Worm (Caenorhabditis elegans) whole organism, midembryonic: ENCODE results near the gene Y61A9LA.10.

Experiments used
- T22C8.4 ChIP-seq: fragments of 200-800 bp; sonication (Bioruptor generic); IDR thresholded peaks from 2 replicates; pipeline ENCODE4 v1.3.6; 2022; ENCODE audit warnings: missing genetic modification characterization, missing compliant biosample characterization
- cog-1 ChIP-seq: sonication (generic microtip); optimal IDR thresholded peaks from 2 replicates; lab custom pipeline; 2016; ENCODE audit warnings: missing genetic modification characterization, missing compliant biosample characterization
- flt-1 ChIP-seq: fragments of 200-800 bp; sonication (Bioruptor generic); IDR thresholded peaks from 2 replicates; pipeline ENCODE4 v1.3.6; 2022; ENCODE audit warnings: missing genetic modification characterization, missing compliant biosample characterization
- klf-2 ChIP-seq: fragments of 200-800 bp; sonication (Bioruptor generic); conservative IDR thresholded peaks from 2 replicates; pipeline ENCODE4 v1.3.6; 2022; ENCODE audit warnings: missing genetic modification reagents, missing genetic modification characterization, missing compliant biosample characterization
- med-1 ChIP-seq: sonication (generic microtip); optimal IDR thresholded peaks from 2 replicates; lab custom pipeline; 2017; ENCODE audit warnings: missing genetic modification characterization, mild to moderate bottlenecking, missing compliant biosample characterization, antibody characterized with exemption, missing genetic modification reagents; ENCODE audit not compliant: insufficient read depth
- ref-1 ChIP-seq: fragments of 200-800 bp; sonication (Bioruptor generic); conservative IDR thresholded peaks from 2 replicates; pipeline ENCODE4 v1.3.6; 2022; ENCODE audit warnings: missing genetic modification reagents, missing genetic modification characterization, missing compliant biosample characterization
- tab-1 ChIP-seq: fragments of 200-800 bp; sonication (Bioruptor generic); IDR thresholded peaks from 2 replicates; pipeline ENCODE4 v1.3.6; 2022; ENCODE audit warnings: missing genetic modification characterization, missing compliant biosample characterization
- ztf-23 ChIP-seq: fragments of 200-800 bp; sonication (Bioruptor generic); IDR thresholded peaks from 2 replicates; pipeline ENCODE4 v1.3.6; 2022; ENCODE audit warnings: missing genetic modification reagents, missing genetic modification characterization, missing compliant biosample characterization
- ztf-29 ChIP-seq: fragments of 200-800 bp; sonication (Bioruptor generic); IDR thresholded peaks from 2 replicates; pipeline ENCODE4 v1.3.6; 2022; ENCODE audit warnings: missing genetic modification reagents, missing genetic modification characterization, missing compliant biosample characterization

Y61A9LA.10 gene

ce11 chrV:4647857-4648256 is 32.2 kb upstream of the Y61A9LA.10 start, which contains the start of gene F41F3.3:
TSS of gene F41F3.3 (minus strand) at chrV:4648239.
- 0 out of 2 replicates have a peak, but pooled peaks have one; percentile 25 for TF ChIP-seq tab-1 (GFP tag; lab: Robert Waterston, UW)
- TF ChIP-seq ztf-29 (GFP tag; lab: Robert Waterston, UW): no peak
- no peak for TF ChIP-seq med-1 (GFP tag; lab: Kevin White, UChicago)
- peak; percentile 65; the same call in 1 of the 2 replicates for TF ChIP-seq flt-1
- TF ChIP-seq ztf-23 (GFP tag; lab: Robert Waterston, UW): 0 out of 2 replicates have a peak, but pooled peaks have one; percentile 46

ce11 chrV:4647279-4647819 is 31.7 kb upstream of the Y61A9LA.10 start:
- TF ChIP-seq tab-1 (GFP tag; lab: Robert Waterston, UW): no peak
- no peak for TF ChIP-seq flt-1
- no peak for TF ChIP-seq cog-1 (tag; lab: Kevin White, UChicago)
- no peak for TF ChIP-seq T22C8.4 (GFP tag; lab: Robert Waterston, UW)
- no peak for TF ChIP-seq ref-1 (GFP tag; lab: Robert Waterston, UW)

- TF ChIP-seq med-1 (GFP tag; lab: Kevin White, UChicago): no peak
- TF ChIP-seq ztf-23 (GFP tag; lab: Robert Waterston, UW): no peak
- no peak for TF ChIP-seq ref-1 (GFP tag; lab: Robert Waterston, UW)
- TF ChIP-seq ztf-29 (GFP tag; lab: Robert Waterston, UW): no peak
- TF ChIP-seq klf-2 (GFP tag; lab: Robert Waterston, UW): no peak
- TF ChIP-seq tab-1 (GFP tag; lab: Robert Waterston, UW): no peak
- TF ChIP-seq cog-1 (tag; lab: Kevin White, UChicago): no peak
- no peak for TF ChIP-seq flt-1
- no peak for TF ChIP-seq T22C8.4 (GFP tag; lab: Robert Waterston, UW)
Observed at ce11 chrV:4642691-4643090, 27.1 kb upstream of the Y61A9LA.10 start, which contains the start of gene soc-1. TSS of gene soc-1 (plus strand) at chrV:4642952.

ce11 chrV:4640501-4641150 is 25.0 kb upstream of the Y61A9LA.10 start:
- no peak for TF ChIP-seq ztf-29 (GFP tag; lab: Robert Waterston, UW)
- TF ChIP-seq flt-1: no peak
- TF ChIP-seq cog-1 (tag; lab: Kevin White, UChicago): no peak
- no peak for TF ChIP-seq ref-1 (GFP tag; lab: Robert Waterston, UW)
- TF ChIP-seq ztf-23 (GFP tag; lab: Robert Waterston, UW): no peak
- TF ChIP-seq klf-2 (GFP tag; lab: Robert Waterston, UW): no peak
- no peak for TF ChIP-seq tab-1 (GFP tag; lab: Robert Waterston, UW)
- TF ChIP-seq med-1 (GFP tag; lab: Kevin White, UChicago): no peak
- TF ChIP-seq T22C8.4 (GFP tag; lab: Robert Waterston, UW): no peak

- TF ChIP-seq cog-1 (tag; lab: Kevin White, UChicago) (no peak), ref-1 (GFP tag; lab: Robert Waterston, UW) (no peak), ztf-29 (GFP tag; lab: Robert Waterston, UW) (no peak), klf-2 (GFP tag; lab: Robert Waterston, UW) (no peak), med-1 (GFP tag; lab: Kevin White, UChicago) (no peak), T22C8.4 (GFP tag; lab: Robert Waterston, UW) (no peak), ztf-23 (GFP tag; lab: Robert Waterston, UW) (no peak), flt-1 (no peak), tab-1 (GFP tag; lab: Robert Waterston, UW) (no peak)
Observed at ce11 chrV:4637153-4637552, 21.5 kb upstream of the Y61A9LA.10 start.

ce11 chrV:4632808-4633207 is 17.2 kb upstream of the Y61A9LA.10 start:
- TF ChIP-seq tab-1 (GFP tag; lab: Robert Waterston, UW): peak; percentile 58; the same call in 1 of the 2 replicates

- TF ChIP-seq med-1 (GFP tag; lab: Kevin White, UChicago): no peak
- no peak for TF ChIP-seq ztf-23 (GFP tag; lab: Robert Waterston, UW)
- TF ChIP-seq klf-2 (GFP tag; lab: Robert Waterston, UW): no peak
- no peak for TF ChIP-seq flt-1
- TF ChIP-seq cog-1 (tag; lab: Kevin White, UChicago): no peak
- TF ChIP-seq ref-1 (GFP tag; lab: Robert Waterston, UW): no peak
- TF ChIP-seq T22C8.4 (GFP tag; lab: Robert Waterston, UW): no peak
- TF ChIP-seq ztf-29 (GFP tag; lab: Robert Waterston, UW): no peak
- no peak for TF ChIP-seq tab-1 (GFP tag; lab: Robert Waterston, UW)
Observed at ce11 chrV:4630267-4630666, 14.7 kb upstream of the Y61A9LA.10 start.

- TF ChIP-seq tab-1 (GFP tag; lab: Robert Waterston, UW): no peak
- no peak for TF ChIP-seq ref-1 (GFP tag; lab: Robert Waterston, UW)
- TF ChIP-seq ztf-29 (GFP tag; lab: Robert Waterston, UW): no peak
- no peak for TF ChIP-seq T22C8.4 (GFP tag; lab: Robert Waterston, UW)
- TF ChIP-seq med-1 (GFP tag; lab: Kevin White, UChicago): no peak
- no peak for TF ChIP-seq ztf-23 (GFP tag; lab: Robert Waterston, UW)
- no peak for TF ChIP-seq cog-1 (tag; lab: Kevin White, UChicago)
- no peak for TF ChIP-seq klf-2 (GFP tag; lab: Robert Waterston, UW)
- TF ChIP-seq flt-1: no peak
Observed at ce11 chrV:4628517-4628930, 12.9 kb upstream of the Y61A9LA.10 start, which contains the start of gene pmt-2. TSS of gene pmt-2 (plus strand) at chrV:4628580.

- TF ChIP-seq tab-1 (GFP tag; lab: Robert Waterston, UW) (no peak), ztf-29 (GFP tag; lab: Robert Waterston, UW) (no peak), ztf-23 (GFP tag; lab: Robert Waterston, UW) (no peak), ref-1 (GFP tag; lab: Robert Waterston, UW) (no peak), flt-1 (no peak), klf-2 (GFP tag; lab: Robert Waterston, UW) (no peak), T22C8.4 (GFP tag; lab: Robert Waterston, UW) (no peak), cog-1 (tag; lab: Kevin White, UChicago) (no peak), med-1 (GFP tag; lab: Kevin White, UChicago) (no peak)
Observed at ce11 chrV:4626344-4626743, 10.7 kb upstream of the Y61A9LA.10 start.
